Fruit fly (Drosophila melanogaster) whole organism, embryonic: ENCODE measurements around the gene Fam92.

Source experiments
- CG1024 ChIP-seq: fragments of 200-800 bp; sonication (Bioruptor generic); IDR thresholded peaks from 2 replicates; pipeline ENCODE4 v1.3.6; 2022; ENCODE audit warnings: missing biosample characterization, missing genetic modification characterization
- CG11696 ChIP-seq: fragments of 200-800 bp; sonication (Bioruptor generic); IDR thresholded peaks from 2 replicates; pipeline ENCODE4 v1.3.6; 2022; ENCODE audit warnings: missing biosample characterization, missing genetic modification characterization
- CG15696 ChIP-seq: fragments of 200-800 bp; sonication (Bioruptor generic); optimal IDR thresholded peaks from 2 replicates; lab custom pipeline; 2019; ENCODE audit warnings: missing biosample characterization, mild to moderate bottlenecking, missing genetic modification characterization, moderate library complexity
- CG16813 ChIP-seq: fragments of 200-800 bp; sonication (Bioruptor generic); IDR thresholded peaks from 3 replicates; pipeline ENCODE4 v1.3.6; 2022; ENCODE audit warnings: missing biosample characterization, missing genetic modification characterization; ENCODE audit not compliant: partially characterized antibody
- CG17359 ChIP-seq: fragments of 200-800 bp; sonication (Bioruptor generic); optimal IDR thresholded peaks from 3 replicates; lab custom pipeline; 2018; ENCODE audit warnings: missing biosample characterization, mild to moderate bottlenecking, missing genetic modification characterization, moderate library complexity
- CG18619 ChIP-seq: fragments of 200-800 bp; sonication (Bioruptor generic); optimal IDR thresholded peaks from 3 replicates; lab custom pipeline; 2017; ENCODE audit warnings: missing biosample characterization, mild to moderate bottlenecking, missing genetic modification characterization
- CG2120 ChIP-seq: fragments of 200-800 bp; sonication (Bioruptor generic); optimal IDR thresholded peaks from 3 replicates; lab custom pipeline; 2016; ENCODE audit warnings: missing biosample characterization, missing genetic modification characterization
- CG2875 ChIP-seq: fragments of 200-800 bp; sonication (Bioruptor generic); optimal IDR thresholded peaks from 2 replicates; lab custom pipeline; 2017; ENCODE audit warnings: missing biosample characterization, mild to moderate bottlenecking, missing genetic modification characterization, missing genetic modification reagents
- CG34376 ChIP-seq: fragments of 200-800 bp; sonication (Bioruptor generic); optimal IDR thresholded peaks from 2 replicates; lab custom pipeline; 2018; ENCODE audit warnings: missing biosample characterization, mild to moderate bottlenecking, missing genetic modification characterization
- CG3847 ChIP-seq: fragments of 200-800 bp; sonication (Bioruptor generic); IDR thresholded peaks from 2 replicates; pipeline ENCODE4 v1.3.6; 2022; ENCODE audit warnings: missing biosample characterization, missing genetic modification characterization
- CG3995 ChIP-seq: fragments of 200-800 bp; sonication (Bioruptor generic); optimal IDR thresholded peaks from 3 replicates; lab custom pipeline; 2016; ENCODE audit warnings: missing biosample characterization, missing genetic modification characterization
- CG42726 ChIP-seq: fragments of 200-800 bp; sonication (Bioruptor generic); IDR thresholded peaks from 2 replicates; pipeline ENCODE4 v1.3.6; 2022; ENCODE audit warnings: missing biosample characterization, missing genetic modification characterization; ENCODE audit not compliant: partially characterized antibody
- CG4730 ChIP-seq: fragments of 200-800 bp; sonication (Bioruptor generic); IDR thresholded peaks from 2 replicates; pipeline ENCODE4 v1.3.6; 2022; ENCODE audit warnings: missing biosample characterization, missing genetic modification characterization
- CG5245 ChIP-seq: fragments of 200-800 bp; sonication (Bioruptor generic); optimal IDR thresholded peaks from 3 replicates; lab custom pipeline; 2016; ENCODE audit warnings: missing biosample characterization, missing genetic modification characterization
- CG8290 ChIP-seq, 3 experiments: fragments of 200-800 bp; sonication (Bioruptor generic); optimal IDR thresholded peaks; 2 replicates each; lab custom pipeline; 2016 to 2019; ENCODE audit warnings: missing biosample characterization in 3 of 3, missing genetic modification characterization in 3 of 3, mild to moderate bottlenecking in 2 of 3, moderate library complexity in 1 of 3
- Dad ChIP-seq: fragments of 200-800 bp; sonication (Bioruptor generic); optimal IDR thresholded peaks from 3 replicates; lab custom pipeline; 2016; ENCODE audit warnings: missing biosample characterization, missing genetic modification characterization
- Deaf1 ChIP-seq: fragments of 200-800 bp; optimal IDR thresholded peaks from 3 replicates; lab custom pipeline; 2019; ENCODE audit warnings: missing biosample characterization, mild to moderate bottlenecking, missing genetic modification characterization, moderate library complexity
- Doc3 ChIP-seq: fragments of 200-800 bp; sonication (Bioruptor generic); IDR thresholded peaks from 3 replicates; pipeline ENCODE4 v1.3.6; 2022; ENCODE audit warnings: missing biosample characterization, missing genetic modification characterization; ENCODE audit not compliant: partially characterized antibody
- Hmx ChIP-seq: fragments of 200-800 bp; sonication (Bioruptor generic); optimal IDR thresholded peaks from 2 replicates; lab custom pipeline; 2016; ENCODE audit warnings: missing biosample characterization, missing genetic modification characterization
- Hr51 ChIP-seq, 2 experiments: fragments of 200-800 bp; sonication (Bioruptor generic); optimal IDR thresholded peaks; 2 replicates in 1 of 2; 3 replicates in 1 of 2; lab custom pipeline; 2016 to 2018; ENCODE audit warnings: missing biosample characterization in 2 of 2, missing genetic modification characterization in 2 of 2, mild to moderate bottlenecking in 1 of 2, moderate library complexity in 1 of 2
- Hr78 ChIP-seq, 2 experiments: fragments of 200-800 bp in 1 of 2; fragments of >200 bp in 1 of 2; sonication (Bioruptor generic) in 1 of 2; optimal IDR thresholded peaks; 2 replicates each; lab custom pipeline; 2017 to 2019; ENCODE audit warnings: missing biosample characterization in 2 of 2, missing genetic modification characterization in 2 of 2, mild to moderate bottlenecking in 1 of 2, moderate library complexity in 1 of 2
- Med ChIP-seq: fragments of 200-800 bp; sonication (Bioruptor generic); peaks from one replicate; lab custom pipeline; 2016; ENCODE audit warnings: missing biosample characterization, missing genetic modification characterization, mild to moderate bottlenecking, inconsistent platforms, moderate library complexity
- PHDP ChIP-seq: fragments of 200-800 bp; sonication (Bioruptor generic); optimal IDR thresholded peaks from 3 replicates; lab custom pipeline; 2018; ENCODE audit warnings: missing biosample characterization, mild to moderate bottlenecking, missing genetic modification characterization, moderate library complexity
- Six4 ChIP-seq: fragments of 200-800 bp; sonication (Bioruptor generic); optimal IDR thresholded peaks from 2 replicates; lab custom pipeline; 2016; ENCODE audit warnings: missing biosample characterization, missing genetic modification characterization
- bigmax ChIP-seq: fragments of 200-800 bp; sonication (Bioruptor generic); optimal IDR thresholded peaks from 2 replicates; lab custom pipeline; 2018; ENCODE audit warnings: missing biosample characterization, mild to moderate bottlenecking, missing genetic modification characterization
- chinmo ChIP-seq: fragments of 200-800 bp; sonication (Bioruptor generic); IDR thresholded peaks from 4 replicates; pipeline ENCODE4 v1.3.6; 2022; ENCODE audit warnings: missing biosample characterization, missing genetic modification characterization; ENCODE audit not compliant: partially characterized antibody
- chm ChIP-seq: fragments of 200-800 bp; sonication (Bioruptor generic); IDR thresholded peaks from 2 replicates; pipeline ENCODE4 v1.3.6; 2022; ENCODE audit warnings: missing biosample characterization, missing genetic modification characterization
- corto ChIP-seq: fragments of 200-800 bp; sonication (Bioruptor generic); optimal IDR thresholded peaks from 2 replicates; lab custom pipeline; 2016; ENCODE audit warnings: missing biosample characterization, mild to moderate bottlenecking, missing genetic modification characterization, moderate library complexity
- cwo ChIP-seq: fragments of 200-800 bp; sonication (Bioruptor generic); optimal IDR thresholded peaks from 3 replicates; lab custom pipeline; 2017; ENCODE audit warnings: missing biosample characterization, missing genetic modification characterization, mild to moderate bottlenecking, moderate library complexity, missing genetic modification reagents
- grau ChIP-seq: fragments of 200-800 bp; optimal IDR thresholded peaks from 3 replicates; lab custom pipeline; 2019; ENCODE audit warnings: missing biosample characterization, mild to moderate bottlenecking, missing genetic modification characterization, moderate library complexity
- hbn ChIP-seq: fragments of 200-800 bp; sonication (Bioruptor generic); IDR thresholded peaks from 2 replicates; pipeline ENCODE4 v1.3.6; 2022; ENCODE audit warnings: missing biosample characterization, missing genetic modification characterization; ENCODE audit not compliant: partially characterized antibody
- hth ChIP-seq: fragments of >200 bp; optimal IDR thresholded peaks from 2 replicates; lab custom pipeline; 2017; ENCODE audit warnings: inconsistent platforms
- lab ChIP-seq: fragments of 200-800 bp; sonication (Bioruptor generic); optimal IDR thresholded peaks from 3 replicates; lab custom pipeline; 2017; ENCODE audit warnings: missing biosample characterization, missing genetic modification characterization, mild to moderate bottlenecking, moderate library complexity, missing genetic modification reagents
- mld ChIP-seq: fragments of 200-800 bp; sonication (Bioruptor generic); IDR thresholded peaks from 3 replicates; pipeline ENCODE4 v1.3.6; 2022; ENCODE audit warnings: missing biosample characterization, missing genetic modification characterization; ENCODE audit not compliant: partially characterized antibody
- nmo ChIP-seq: fragments of 200-800 bp; sonication (Bioruptor generic); optimal IDR thresholded peaks from 2 replicates; lab custom pipeline; 2018; ENCODE audit warnings: missing biosample characterization, mild to moderate bottlenecking, missing genetic modification characterization, moderate library complexity
- ranshi ChIP-seq: fragments of 200-800 bp; sonication (Bioruptor generic); IDR thresholded peaks from 2 replicates; pipeline ENCODE4 v1.3.6; 2022; ENCODE audit warnings: missing biosample characterization, missing genetic modification characterization
- rib ChIP-seq: fragments of 200-800 bp; sonication (Bioruptor generic); IDR thresholded peaks from 2 replicates; pipeline ENCODE4 v1.3.6; 2022; ENCODE audit warnings: missing biosample characterization, missing genetic modification characterization
- shn ChIP-seq: fragments of 200-800 bp; sonication (Bioruptor generic); optimal IDR thresholded peaks from 3 replicates; lab custom pipeline; 2016; ENCODE audit warnings: missing biosample characterization, missing genetic modification characterization
- sob ChIP-seq: fragments of 200-800 bp; sonication (Bioruptor generic); IDR thresholded peaks from 2 replicates; pipeline ENCODE4 v1.3.6; 2022; ENCODE audit warnings: missing biosample characterization, missing genetic modification characterization
- tna ChIP-seq: fragments of 200-800 bp; sonication (Bioruptor generic); IDR thresholded peaks from 2 replicates; pipeline ENCODE4 v1.3.6; 2022; ENCODE audit warnings: missing biosample characterization, missing genetic modification characterization; ENCODE audit not compliant: partially characterized antibody
- toy ChIP-seq: fragments of 200-800 bp; sonication (Bioruptor generic); IDR thresholded peaks from 2 replicates; pipeline ENCODE4 v1.3.6; 2022; ENCODE audit warnings: missing biosample characterization, missing genetic modification characterization
- wdn ChIP-seq: fragments of 200-800 bp; sonication (Bioruptor generic); IDR thresholded peaks from 2 replicates; pipeline ENCODE4 v1.3.6; 2022; ENCODE audit warnings: missing biosample characterization, missing genetic modification characterization
- zen2 ChIP-seq: fragments of 200-800 bp; sonication (Bioruptor generic); IDR thresholded peaks from 3 replicates; pipeline ENCODE4 v1.3.6; 2022; ENCODE audit warnings: missing biosample characterization, missing genetic modification characterization; ENCODE audit not compliant: partially characterized antibody
- zfh2 ChIP-seq: fragments of 200-800 bp; sonication (Bioruptor generic); optimal IDR thresholded peaks from 2 replicates; lab custom pipeline; 2016; ENCODE audit warnings: missing biosample characterization, missing genetic modification characterization

The Fam92 gene

DNA sequence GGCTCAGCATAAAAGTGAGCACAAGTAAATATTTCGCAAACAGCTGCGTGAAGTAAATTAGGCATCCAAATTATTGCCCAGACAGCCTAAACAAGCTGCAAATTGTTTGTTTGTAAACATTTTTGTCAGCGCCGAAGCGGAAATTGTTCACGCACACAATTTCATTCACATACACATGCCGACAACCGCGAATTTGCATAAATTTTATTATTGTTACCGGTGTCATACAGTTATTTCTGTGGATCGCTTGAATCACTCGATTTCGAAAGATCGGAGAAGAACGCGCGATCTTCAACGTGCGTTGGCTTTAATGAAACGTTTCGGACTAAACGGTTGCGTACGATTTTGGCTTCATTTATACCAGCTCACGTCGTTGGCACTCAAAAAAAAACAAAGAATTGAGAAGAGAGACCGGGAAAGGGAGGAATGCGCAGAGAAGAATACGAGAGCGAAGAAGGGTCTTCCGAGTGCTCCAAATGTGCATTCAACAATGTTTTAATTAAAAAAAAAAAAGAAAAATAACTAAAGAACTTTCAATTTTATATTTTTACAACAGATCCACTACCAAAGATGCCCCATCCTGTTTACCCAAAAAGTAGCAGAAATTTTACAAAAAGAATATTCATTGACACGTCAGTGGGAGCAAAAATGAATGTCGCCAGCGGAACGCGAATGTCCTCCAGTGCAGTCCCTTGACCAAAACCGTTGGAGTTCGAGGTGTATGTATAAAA, 1.4 kb upstream of the Fam92 start, which contains the start of gene vir-1 (continued):
- no peak for TF ChIP-seq Six4 (GFP tag; lab: Kevin White, UChicago)
- peak; percentile 79; the same call in 1 of the 4 replicates for TF ChIP-seq chinmo (GFP tag; lab: Robert Waterston, UW)
- no peak for TF ChIP-seq CG2120 (GFP tag; lab: Kevin White, UChicago)
- peak; percentile 13 for TF ChIP-seq Deaf1 (tag; lab: Kevin White, UChicago)
- TF ChIP-seq chm: peak; percentile 54; the same call in 1 of the 2 replicates

DNA sequence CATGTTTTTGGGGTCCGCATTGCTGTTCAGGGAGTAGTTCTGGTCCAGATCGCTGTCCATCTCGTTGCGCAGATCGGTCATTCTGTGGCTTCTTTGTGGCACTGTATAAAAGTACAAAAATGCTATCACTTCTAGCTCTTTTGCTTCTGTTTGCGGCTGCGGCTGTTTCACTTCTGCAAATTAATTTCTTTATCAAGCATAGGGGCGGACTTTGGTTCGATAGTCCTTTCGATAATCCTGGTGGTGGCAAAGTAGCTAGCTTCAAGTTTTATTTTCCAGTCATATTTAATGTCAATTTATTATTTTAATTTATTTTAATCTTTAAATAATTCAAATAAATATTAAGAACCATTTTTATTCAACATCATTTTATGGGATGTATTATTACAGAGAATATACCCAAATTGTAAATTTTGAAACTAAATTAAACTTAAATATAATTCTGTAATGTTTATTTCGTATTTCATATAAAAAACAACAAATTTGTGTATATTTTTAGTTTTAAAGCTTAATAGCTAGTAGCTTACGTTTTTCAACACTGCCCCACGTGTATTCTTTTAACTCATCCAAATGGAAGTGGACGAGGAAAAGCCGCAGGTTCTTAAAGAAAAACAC, 2.9 kb downstream of the Fam92 start, which contains the start of the genes CG5446 and Trm1:
CG5446 (minus strand) TSS at position 223 of the 615 bp plus-strand sequence.
Trm1 (plus strand) TSS at position 542 of the 615 bp plus-strand sequence.
- TF ChIP-seq sob: peak; percentile 73
- peak; percentile 42 for TF ChIP-seq CG3847 (GFP tag; lab: Robert Waterston, UW)
- no peak for TF ChIP-seq toy
- peak; percentile 62 for TF ChIP-seq CG18619 (GFP tag; lab: Kevin White, UChicago)
- TF ChIP-seq CG1024 (GFP tag; lab: Robert Waterston, UW): no peak
- TF ChIP-seq cwo (GFP tag; lab: Kevin White, UChicago): peak; percentile 55
- TF ChIP-seq nmo (GFP tag; lab: Kevin White, UChicago): peak; percentile 83
- TF ChIP-seq Hr78 (GFP tag; optimal IDR thresholded peaks at IDR 0.05; lab: Kevin White, UChicago): peak in 1 of 2 experiments; percentile 10
- TF ChIP-seq ranshi (GFP tag; lab: Robert Waterston, UW): peak; percentile 69; the same call in 1 of the 2 replicates
- TF ChIP-seq CG5245: no peak
- no peak for TF ChIP-seq shn
- no peak for TF ChIP-seq CG3995 (GFP tag; lab: Kevin White, UChicago)
- TF ChIP-seq hth (lab: Kevin White, UChicago): no peak
- no peak for TF ChIP-seq tna (GFP tag; lab: Robert Waterston, UW)
- TF ChIP-seq CG34376: peak; percentile 32
- peak; percentile 77 for TF ChIP-seq PHDP (tag; lab: Kevin White, UChicago)
- TF ChIP-seq CG11696 (GFP tag; lab: Robert Waterston, UW): no peak
- no peak for TF ChIP-seq corto (GFP tag; lab: Kevin White, UChicago)
- peak; percentile 72 for TF ChIP-seq Med
- TF ChIP-seq CG8290 (GFP tag; optimal IDR thresholded peaks at IDR 0.05; lab: Kevin White, UChicago): peak; percentile 32
- TF ChIP-seq CG8290 (tag; optimal IDR thresholded peaks at IDR 0.05; lab: Kevin White, UChicago): no peak
- TF ChIP-seq Hr51 (GFP tag; optimal IDR thresholded peaks at IDR 0.05; lab: Kevin White, UChicago): peak; percentile 26 to 82
- TF ChIP-seq bigmax: no peak
- peak; percentile 76 for TF ChIP-seq lab
- TF ChIP-seq CG16813 (GFP tag; lab: Robert Waterston, UW): no peak
- TF ChIP-seq Dad (GFP tag; lab: Kevin White, UChicago): no peak
- TF ChIP-seq rib (GFP tag; lab: Robert Waterston, UW): no peak
- no peak for TF ChIP-seq Hmx (GFP tag; lab: Kevin White, UChicago)
- no peak for TF ChIP-seq Doc3 (GFP tag; lab: Robert Waterston, UW)
- TF ChIP-seq CG4730: peak; percentile 41; the same call in 1 of the 2 replicates
- peak; percentile 72 for TF ChIP-seq CG15696 (tag; lab: Kevin White, UChicago)
- TF ChIP-seq wdn (GFP tag; lab: Robert Waterston, UW): no peak
- no peak for TF ChIP-seq mld (GFP tag; lab: Robert Waterston, UW)
- no peak for TF ChIP-seq hbn (GFP tag; lab: Robert Waterston, UW)
- TF ChIP-seq CG2875: no peak
- peak; percentile 82 for TF ChIP-seq grau (tag; lab: Kevin White, UChicago)
- no peak for TF ChIP-seq CG42726
- TF ChIP-seq CG17359 (tag; lab: Kevin White, UChicago): peak; percentile 69
- no peak for TF ChIP-seq zen2 (GFP tag; lab: Robert Waterston, UW)
- TF ChIP-seq zfh2 (GFP tag; lab: Kevin White, UChicago): peak; percentile 3
